Fruit fly (Drosophila melanogaster) ovary, adult (tissue): ENCODE results near the gene CapaR.

Experiments used
- CG17801 ChIP-seq: fragments of 200-800 bp; optimal IDR thresholded peaks from 2 replicates; lab custom pipeline; 2019; ENCODE audit warnings: missing biosample characterization, mild to moderate bottlenecking, missing genetic modification characterization, moderate library complexity; ENCODE audit not compliant: partially characterized antibody

The CapaR gene

DNA sequence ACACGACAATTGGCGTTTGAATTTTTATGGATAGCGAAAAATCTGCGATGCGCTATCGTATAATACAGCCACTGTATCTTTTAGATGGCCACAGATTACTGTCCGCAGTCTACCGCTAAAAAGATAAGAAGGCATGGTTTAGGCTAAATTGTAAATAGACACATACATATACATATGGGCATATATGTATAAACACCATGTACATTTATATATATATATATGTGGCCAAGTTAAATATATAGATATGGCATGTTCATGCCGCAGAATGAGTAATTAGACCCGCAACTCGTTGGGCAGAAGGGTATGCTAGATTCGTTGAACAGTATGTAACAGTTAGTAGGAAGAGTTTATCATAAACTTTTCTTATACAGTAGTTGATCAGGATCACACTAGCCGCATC is at the start of gene CapaR:
Gene CapaR, minus strand, starts transcription at position 101 of the 400 bp plus-strand sequence.
- TF ChIP-seq CG17801 (GFP tag; lab: Kevin White, UChicago), result no peak

DNA sequence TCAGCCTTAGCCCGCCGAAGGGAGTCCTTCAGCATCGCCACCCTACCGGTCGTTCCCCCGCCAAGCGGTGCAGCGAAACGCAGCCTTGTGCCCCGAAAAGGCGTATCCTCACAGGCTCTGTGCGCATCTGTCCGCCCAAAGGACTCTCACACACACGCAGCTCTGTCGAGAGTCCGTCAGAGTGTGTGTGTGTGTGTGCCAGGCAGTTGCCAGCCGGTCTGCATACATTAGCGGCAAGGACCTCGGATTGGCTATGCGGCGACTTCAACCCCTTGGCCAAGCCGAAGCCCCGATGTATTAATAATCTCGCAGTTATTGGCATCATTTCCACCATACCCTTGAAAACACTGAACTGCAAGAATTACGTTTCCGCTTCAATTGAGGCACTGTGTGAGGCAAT is 48.6 kb upstream of the CapaR start:
- no peak for TF ChIP-seq CG17801 (GFP tag; lab: Kevin White, UChicago)

DNA sequence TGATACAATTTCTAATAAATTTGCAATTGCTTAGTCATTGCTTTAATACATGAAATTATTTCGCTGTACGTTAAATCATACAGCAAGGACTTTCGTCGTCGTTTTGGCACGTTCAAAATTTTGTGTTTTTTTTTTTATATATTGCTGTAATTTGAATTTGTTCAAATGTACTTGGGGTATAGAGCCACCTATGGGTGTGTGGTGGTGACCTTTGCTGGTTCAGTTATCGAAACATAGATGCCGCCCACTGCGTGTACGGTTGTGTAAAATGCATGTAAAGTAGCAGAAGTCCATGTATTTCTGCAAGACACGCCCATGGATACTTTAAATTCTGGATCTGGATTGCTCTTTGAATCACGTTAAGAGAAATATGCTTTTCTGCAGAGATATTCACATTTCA is 42.3 kb upstream of the CapaR start:
- no peak for TF ChIP-seq CG17801 (GFP tag; lab: Kevin White, UChicago)

DNA sequence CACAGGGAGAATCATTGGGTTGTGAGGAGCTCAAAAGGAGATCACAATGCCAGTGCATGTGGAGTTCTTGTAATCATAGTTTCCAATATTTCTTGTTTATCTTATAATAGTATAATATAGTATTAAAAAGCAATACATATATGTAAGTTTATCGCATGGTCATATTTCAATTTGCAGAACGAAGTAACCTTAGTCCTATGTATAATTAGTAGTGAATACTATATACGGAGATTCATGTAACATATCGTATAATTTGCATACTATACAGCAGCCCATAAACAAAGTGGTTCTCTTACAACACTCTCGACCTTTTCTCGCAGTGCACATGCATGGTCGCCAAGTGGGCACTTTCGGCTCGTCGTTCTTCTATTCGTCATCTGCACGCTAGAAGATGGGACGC is 40.3 kb upstream of the CapaR start:
- TF ChIP-seq CG17801 (GFP tag; lab: Kevin White, UChicago), result no peak

DNA sequence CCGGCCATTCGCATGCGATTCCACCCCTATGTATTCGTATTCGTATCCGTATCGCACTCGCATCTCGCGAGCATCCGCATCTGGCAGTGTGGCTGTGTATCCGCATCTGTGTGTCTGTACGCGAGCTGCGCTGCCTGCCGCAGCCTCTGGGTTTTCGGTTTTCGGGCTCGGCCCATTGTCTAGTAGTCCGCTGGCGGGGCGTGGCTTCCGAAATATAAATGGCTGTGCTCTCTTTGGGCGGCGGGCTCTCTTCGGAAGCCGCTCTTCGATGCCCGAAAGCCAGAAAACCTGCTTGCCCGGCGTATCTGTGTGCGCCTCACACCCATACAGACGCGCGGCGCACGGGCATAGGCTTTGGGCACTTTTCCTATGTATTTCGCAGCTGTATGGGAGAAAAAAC is 36.4 kb upstream of the CapaR start:
- no peak for TF ChIP-seq CG17801 (GFP tag; lab: Kevin White, UChicago)

- no peak for TF ChIP-seq CG17801 (GFP tag; lab: Kevin White, UChicago)
These were observed 32.4 kb upstream of the CapaR start for dm6 chr3L:21594408-21594807.

dm6 chr3L:21591247-21591646 is 29.3 kb upstream of the CapaR start:
- no peak for TF ChIP-seq CG17801 (GFP tag; lab: Kevin White, UChicago)

DNA sequence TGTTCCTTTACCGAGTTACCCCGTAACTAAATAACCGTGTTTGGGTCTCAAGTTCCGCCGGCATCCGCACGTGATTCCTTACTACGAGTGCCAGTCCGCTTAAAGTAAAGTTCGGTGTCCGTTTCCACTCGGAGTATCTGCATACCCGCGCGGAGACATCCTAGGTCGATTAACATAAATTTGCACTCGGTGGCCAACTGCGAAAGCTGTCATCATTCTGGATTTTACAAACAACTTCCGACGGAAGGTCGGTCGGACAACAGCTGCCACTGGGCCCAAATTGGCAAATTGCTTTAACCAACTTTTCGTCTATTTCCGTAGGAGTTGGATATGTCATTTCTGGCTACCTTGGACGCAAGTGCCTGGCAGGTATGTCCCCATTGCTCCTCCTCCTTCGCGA is 24.5 kb upstream of the CapaR start, which contains the start of gene TfAP-2:
Gene TfAP-2, plus strand, starts transcription at position 301 of the 400 bp plus-strand sequence.
- TF ChIP-seq CG17801 (GFP tag; lab: Kevin White, UChicago), result no peak

dm6 chr3L:21585397-21585796 is 23.4 kb upstream of the CapaR start:
- TF ChIP-seq CG17801 (GFP tag; lab: Kevin White, UChicago), result no peak

DNA sequence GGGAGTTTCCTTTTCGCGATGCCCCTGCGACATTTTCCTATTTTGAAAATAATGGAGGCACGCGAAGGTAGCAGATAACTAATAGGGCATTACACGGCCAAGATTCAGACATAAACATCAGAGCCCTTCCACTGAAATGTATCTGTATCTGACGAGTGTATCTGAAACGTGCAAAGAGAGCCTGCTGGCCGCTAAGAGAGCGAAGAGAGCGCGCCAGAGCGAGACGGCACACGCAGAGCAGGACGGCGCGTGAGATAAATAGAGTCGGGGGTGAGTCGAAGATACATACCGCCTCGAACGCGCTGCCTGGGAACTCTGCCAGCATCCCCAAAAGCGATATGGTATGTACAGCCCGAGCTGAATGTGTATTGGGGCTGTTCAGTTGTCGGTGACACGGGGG is 22.7 kb upstream of the CapaR start:
- TF ChIP-seq CG17801 (GFP tag; lab: Kevin White, UChicago), result no peak

DNA sequence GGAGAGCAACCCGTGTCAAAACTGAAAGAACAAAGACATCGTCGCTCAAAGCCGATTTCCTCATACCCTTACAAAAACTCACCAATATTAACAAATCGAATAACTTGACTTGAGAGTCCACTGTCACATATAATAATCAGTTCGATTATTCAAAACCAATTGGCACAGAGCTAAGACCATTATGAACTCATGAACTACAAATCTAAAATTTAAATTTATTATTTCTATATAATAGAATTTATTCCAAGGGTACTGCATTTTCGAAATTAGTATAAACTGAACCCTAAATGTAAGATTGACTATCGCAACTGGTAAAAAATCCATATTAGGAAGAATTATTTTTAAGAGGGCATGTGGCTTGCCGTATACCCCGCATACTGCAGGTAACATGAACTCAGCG is 20.0 kb upstream of the CapaR start:
- TF ChIP-seq CG17801 (GFP tag; lab: Kevin White, UChicago), result no peak

DNA sequence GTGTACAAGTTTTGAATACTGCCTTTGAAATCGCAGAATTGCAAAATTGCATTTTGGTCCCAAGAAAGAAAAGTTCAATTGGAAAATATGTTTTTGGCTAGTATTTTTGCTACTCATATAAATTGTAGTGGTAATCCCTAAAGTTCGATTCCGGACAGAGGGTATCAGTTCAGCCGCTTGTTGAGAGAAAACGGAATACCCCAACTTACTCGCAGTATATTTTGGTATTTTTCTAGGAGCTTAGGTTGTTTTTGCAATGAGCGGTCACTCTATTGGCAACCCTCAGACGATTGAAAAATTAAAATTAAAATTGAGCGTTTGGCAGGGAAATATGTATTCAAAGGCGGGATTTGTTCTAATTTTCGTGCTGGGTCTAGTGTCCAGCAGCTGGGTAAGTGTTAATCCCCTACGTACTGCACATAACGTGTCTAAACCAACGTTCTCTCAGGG is 12.3 kb upstream of the CapaR start:
- TF ChIP-seq CG17801 (GFP tag; lab: Kevin White, UChicago), result no peak

DNA sequence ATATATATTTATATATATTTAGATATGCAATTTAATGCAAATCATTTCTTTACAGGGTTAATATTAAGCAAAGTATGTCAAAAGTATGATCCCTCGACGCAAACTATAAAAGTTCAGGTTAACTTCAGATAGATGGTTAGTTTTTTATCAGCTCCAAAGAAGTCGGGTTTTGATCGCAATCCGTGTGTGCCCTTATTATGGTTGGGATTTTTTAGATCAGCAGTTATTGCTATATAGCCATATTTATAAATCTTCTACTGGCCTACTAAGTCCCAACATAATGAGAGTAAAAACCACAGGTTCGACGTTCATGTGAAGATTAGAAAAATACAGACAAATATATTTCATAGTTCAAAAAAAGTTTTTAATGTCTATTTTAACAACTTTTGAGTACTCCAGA is 11.8 kb upstream of the CapaR start, which contains the start of gene EMC10:
Gene EMC10, plus strand, starts transcription at position 301 of the 400 bp plus-strand sequence.
- TF ChIP-seq CG17801 (GFP tag; lab: Kevin White, UChicago), result no peak

dm6 chr3L:21568848-21569372 is 6.9 kb upstream of the CapaR start, which contains the start of the genes CRIF and SMC5:
Gene CRIF, minus strand, starts transcription at chr3L:21568898.
Gene SMC5, plus strand, starts transcription at chr3L:21569176.
- peak; percentile 41 for TF ChIP-seq CG17801 (GFP tag; lab: Kevin White, UChicago)

- no peak for TF ChIP-seq CG17801 (GFP tag; lab: Kevin White, UChicago)
These were observed 6.3 kb upstream of the CapaR start for dm6 chr3L:21568254-21568653.

- no peak for TF ChIP-seq CG17801 (GFP tag; lab: Kevin White, UChicago)
These were observed 3.1 kb upstream of the CapaR start, which contains the start of gene CG7634 for dm6 chr3L:21565126-21565525. Gene CG7634, plus strand, starts transcription at chr3L:21565426.
